Worm (Caenorhabditis elegans) whole organism, L3 larva: ENCODE data around the gene R07E5.6.
"Not testable (repeated sequence)": the region's sequence is repeated elsewhere in the genome, so short reads cannot be mapped to it uniquely, and the experiment has no call there.

Source experiments
- ama-1 ChIP-seq: fragments of 150-350 bp; optimal IDR thresholded peaks from 2 replicates; lab custom pipeline; 2018
- elt-3 ChIP-seq, 3 experiments: fragments of 150-350 bp in 1 of 3; sonication (generic microtip) in 2 of 3; optimal IDR thresholded peaks; 2 replicates in 2 of 3; 4 replicates in 1 of 3; lab custom pipeline; 2014 to 2017; ENCODE audit warnings: missing biosample characterization in 3 of 3, missing genetic modification characterization in 3 of 3
- jun-1 ChIP-seq: fragments of 150-350 bp; optimal IDR thresholded peaks from 2 replicates; lab custom pipeline; 2014; ENCODE audit warnings: missing biosample characterization, missing genetic modification reagents, missing genetic modification characterization
- nhr-12 ChIP-seq: fragments of 150-350 bp; optimal IDR thresholded peaks from 2 replicates; lab custom pipeline; 2014; ENCODE audit warnings: missing biosample characterization, missing genetic modification characterization
- nhr-23 ChIP-seq: fragments of 150-350 bp; optimal IDR thresholded peaks from 2 replicates; lab custom pipeline; 2014; ENCODE audit warnings: missing biosample characterization, missing genetic modification reagents, missing genetic modification characterization
- pqm-1 ChIP-seq: fragments of 150-350 bp; optimal IDR thresholded peaks from 2 replicates; lab custom pipeline; 2017; ENCODE audit warnings: missing biosample characterization, missing genetic modification characterization, inconsistent platforms

DNA sequence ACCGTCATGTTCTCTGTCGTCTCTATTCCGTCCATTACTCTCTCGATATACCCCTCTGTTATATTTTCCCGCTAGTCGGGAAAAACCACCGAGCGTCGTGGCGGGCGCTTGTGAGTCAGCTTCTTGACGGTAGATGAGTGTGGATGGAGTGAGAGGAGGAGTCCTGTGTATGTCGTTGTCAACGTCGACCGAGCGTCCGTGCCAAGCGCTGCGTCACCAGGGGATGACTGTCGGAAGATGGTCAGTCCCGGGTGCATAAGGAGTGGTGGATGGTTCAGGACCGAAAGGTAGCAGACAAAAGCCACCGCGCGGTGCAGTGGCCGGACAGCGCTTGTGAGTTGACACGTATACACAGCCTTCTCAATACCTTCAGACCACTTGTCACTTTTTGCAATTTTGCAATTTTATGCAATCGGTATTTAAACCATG is 29.2 kb upstream of the R07E5.6 start:
- not testable (repeated sequence) for TF ChIP-seq elt-3 (tag; optimal IDR thresholded peaks at IDR 0.05; lab: Kevin White, UChicago); ama-1 (lab: Kevin White, UChicago); nhr-12 (tag; lab: Kevin White, UChicago); jun-1 (tag; lab: Kevin White, UChicago); pqm-1 (tag; lab: Kevin White, UChicago); nhr-23 (tag; lab: Kevin White, UChicago)
